Worm (Caenorhabditis elegans): ENCODE measurements around the gene arrd-2.
A peak's percentile ranks its signal among the peaks of the same experiment; 100 is the strongest.

- no peak for TF ChIP-seq ztf-29 (GFP tag; IDR thresholded peaks at IDR 0.05)
- peak; percentile 31 for TF ChIP-seq cog-1 (tag; optimal IDR thresholded peaks at IDR 0.05)
- TF ChIP-seq ref-1 (GFP tag; conservative IDR thresholded peaks at IDR 0.05): no peak
- no peak for TF ChIP-seq klf-2 (GFP tag; conservative IDR thresholded peaks at IDR 0.05)
- no peak for TF ChIP-seq T22C8.4 (GFP tag; IDR thresholded peaks at IDR 0.05)
- no peak for TF ChIP-seq flt-1 (GFP tag; IDR thresholded peaks at IDR 0.05)
- TF ChIP-seq med-1 (GFP tag; optimal IDR thresholded peaks at IDR 0.05; ENCODE audit: insufficient read depth): no peak
- TF ChIP-seq ztf-23 (GFP tag; IDR thresholded peaks at IDR 0.05): no peak
- no peak for TF ChIP-seq tab-1 (GFP tag; IDR thresholded peaks at IDR 0.05)
Measured at ce11 chrII:9416381-9417276, 9.1 kb downstream of the arrd-2 start, which contains the start of the genes gss-1 and chch-3.
